Fruit fly (Drosophila melanogaster): ENCODE measurements around the gene raw.

- TF ChIP-seq CG8478 (optimal IDR thresholded peaks at IDR 0.05) (no peak), CTCF (optimal IDR thresholded peaks at IDR 0.05) (no peak)
These were observed 44.3 kb upstream of the raw start for dm6 chr2L:8784731-8785130.
